Fruit fly (Drosophila melanogaster) whole organism, embryonic: ENCODE measurements around the gene CG15529.

Source experiments
- CG10267 ChIP-seq: fragments of 200-800 bp; sonication (Bioruptor generic); optimal IDR thresholded peaks from 2 replicates; lab custom pipeline; 2018; ENCODE audit warnings: missing biosample characterization, mild to moderate bottlenecking, missing genetic modification characterization, moderate library complexity
- CG10321 ChIP-seq: fragments of 200-800 bp; sonication (Bioruptor generic); IDR thresholded peaks from 2 replicates; pipeline ENCODE4 v1.3.6; 2022; ENCODE audit warnings: missing biosample characterization, missing genetic modification characterization
- CG11093 ChIP-seq: fragments of 200-800 bp; sonication (Bioruptor generic); IDR thresholded peaks from 3 replicates; pipeline ENCODE4 v1.3.6; 2022; ENCODE audit warnings: missing biosample characterization, missing genetic modification characterization
- CG15479 ChIP-seq: fragments of 200-800 bp; sonication (Bioruptor generic); optimal IDR thresholded peaks from 3 replicates; lab custom pipeline; 2019; ENCODE audit warnings: missing biosample characterization, mild to moderate bottlenecking, missing genetic modification characterization, moderate library complexity
- CG15514 ChIP-seq: fragments of 200-800 bp; sonication (Bioruptor generic); optimal IDR thresholded peaks from 3 replicates; lab custom pipeline; 2017; ENCODE audit warnings: missing biosample characterization, missing genetic modification characterization, mild to moderate bottlenecking, moderate library complexity, missing genetic modification reagents
- CG16815 ChIP-seq: fragments of 200-800 bp; sonication (Bioruptor generic); optimal IDR thresholded peaks from 3 replicates; lab custom pipeline; 2017; ENCODE audit warnings: missing biosample characterization, mild to moderate bottlenecking, missing genetic modification characterization
- CG17186 ChIP-seq: fragments of 200-800 bp; sonication (Bioruptor generic); optimal IDR thresholded peaks from 3 replicates; lab custom pipeline; 2017; ENCODE audit warnings: missing biosample characterization, missing genetic modification reagents, missing genetic modification characterization
- CG17361 ChIP-seq: fragments of 200-800 bp; sonication (Bioruptor generic); IDR thresholded peaks from 3 replicates; pipeline ENCODE4 v1.3.6; 2022; ENCODE audit warnings: missing biosample characterization, missing genetic modification characterization
- CG17802 ChIP-seq: fragments of 200-800 bp; sonication (Bioruptor generic); optimal IDR thresholded peaks from 2 replicates; lab custom pipeline; 2018; ENCODE audit warnings: missing biosample characterization, mild to moderate bottlenecking, missing genetic modification characterization, moderate library complexity
- CG18619 ChIP-seq: fragments of 200-800 bp; sonication (Bioruptor generic); optimal IDR thresholded peaks from 3 replicates; lab custom pipeline; 2017; ENCODE audit warnings: missing biosample characterization, mild to moderate bottlenecking, missing genetic modification characterization
- CG3163 ChIP-seq: fragments of 200-800 bp; sonication (Bioruptor generic); optimal IDR thresholded peaks from 3 replicates; lab custom pipeline; 2016; ENCODE audit warnings: missing biosample characterization, missing genetic modification characterization
- CG4730 ChIP-seq: fragments of 200-800 bp; sonication (Bioruptor generic); IDR thresholded peaks from 2 replicates; pipeline ENCODE4 v1.3.6; 2022; ENCODE audit warnings: missing biosample characterization, missing genetic modification characterization
- CG4854 ChIP-seq: fragments of 200-800 bp; sonication (Bioruptor generic); optimal IDR thresholded peaks from 2 replicates; lab custom pipeline; 2016; ENCODE audit warnings: missing biosample characterization, missing genetic modification characterization, inconsistent platforms
- CG6272 ChIP-seq: fragments of 200-800 bp; sonication (Bioruptor generic); IDR thresholded peaks from 2 replicates; pipeline ENCODE4 v1.3.6; 2022; ENCODE audit warnings: missing biosample characterization, missing genetic modification characterization
- CG6683 ChIP-seq: fragments of 200-800 bp; sonication (Bioruptor generic); optimal IDR thresholded peaks from 2 replicates; lab custom pipeline; 2017; ENCODE audit warnings: missing biosample characterization, mild to moderate bottlenecking, missing genetic modification characterization, missing genetic modification reagents
- CG9437 ChIP-seq: fragments of 200-800 bp; sonication (Bioruptor generic); optimal IDR thresholded peaks from 2 replicates; lab custom pipeline; 2018; ENCODE audit warnings: missing biosample characterization, mild to moderate bottlenecking, missing genetic modification characterization
- CG9797 ChIP-seq: fragments of 200-800 bp; sonication (Bioruptor generic); optimal IDR thresholded peaks from 3 replicates; lab custom pipeline; 2018; ENCODE audit warnings: missing biosample characterization, mild to moderate bottlenecking, missing genetic modification characterization
- Dp ChIP-seq: fragments of 200-800 bp; sonication (Bioruptor generic); optimal IDR thresholded peaks from 2 replicates; lab custom pipeline; 2018; ENCODE audit warnings: missing biosample characterization, mild to moderate bottlenecking, missing genetic modification characterization, moderate library complexity
- GATAe ChIP-seq: fragments of 200-800 bp; sonication (Bioruptor generic); conservative IDR thresholded peaks from 2 replicates; pipeline ENCODE4 v1.3.6; 2022; ENCODE audit warnings: missing biosample characterization, missing genetic modification characterization
- Hand ChIP-seq: fragments of 200-800 bp; sonication (Bioruptor generic); optimal IDR thresholded peaks from 2 replicates; lab custom pipeline; 2017; ENCODE audit warnings: mild to moderate bottlenecking, missing biosample characterization, missing genetic modification reagents, missing genetic modification characterization
- Hmx ChIP-seq: fragments of 200-800 bp; sonication (Bioruptor generic); optimal IDR thresholded peaks from 2 replicates; lab custom pipeline; 2016; ENCODE audit warnings: missing biosample characterization, missing genetic modification characterization
- Hr39 ChIP-seq: fragments of >200 bp; optimal IDR thresholded peaks from 2 replicates; lab custom pipeline; 2017
- MBD-R2 ChIP-seq: fragments of 200-800 bp; sonication (Bioruptor generic); IDR thresholded peaks from 2 replicates; pipeline ENCODE4 v1.3.6; 2022; ENCODE audit warnings: missing biosample characterization, missing genetic modification characterization
- MESR4 ChIP-seq: fragments of 200-800 bp; sonication (Bioruptor generic); optimal IDR thresholded peaks from 2 replicates; lab custom pipeline; 2018; ENCODE audit warnings: missing biosample characterization, mild to moderate bottlenecking, missing genetic modification characterization, moderate library complexity
- Mad ChIP-seq: fragments of 200-800 bp; sonication (Bioruptor generic); optimal IDR thresholded peaks from 2 replicates; lab custom pipeline; 2016; ENCODE audit warnings: missing biosample characterization, missing genetic modification characterization
- Med ChIP-seq: fragments of 200-800 bp; sonication (Bioruptor generic); peaks from one replicate; lab custom pipeline; 2016; ENCODE audit warnings: missing biosample characterization, missing genetic modification characterization, mild to moderate bottlenecking, inconsistent platforms, moderate library complexity
- Mrtf ChIP-seq: fragments of 200-800 bp; sonication (Bioruptor generic); IDR thresholded peaks from 3 replicates; pipeline ENCODE4 v1.3.6; 2022; ENCODE audit warnings: missing biosample characterization, missing genetic modification characterization
- Myb ChIP-seq: fragments of 200-800 bp; sonication (Bioruptor generic); optimal IDR thresholded peaks from 2 replicates; lab custom pipeline; 2016; ENCODE audit warnings: missing biosample characterization, missing genetic modification characterization
- Nf-YC ChIP-seq: fragments of 200-800 bp; optimal IDR thresholded peaks from 3 replicates; lab custom pipeline; 2019; ENCODE audit warnings: missing biosample characterization, mild to moderate bottlenecking, missing genetic modification characterization, moderate library complexity
- Scr ChIP-seq: fragments of 200-800 bp; sonication (Bioruptor generic); IDR thresholded peaks from 2 replicates; pipeline ENCODE4 v1.3.6; 2022; ENCODE audit warnings: missing biosample characterization, missing genetic modification characterization; ENCODE audit not compliant: partially characterized antibody
- Six4 ChIP-seq: fragments of 200-800 bp; sonication (Bioruptor generic); optimal IDR thresholded peaks from 2 replicates; lab custom pipeline; 2016; ENCODE audit warnings: missing biosample characterization, missing genetic modification characterization
- Taf1 ChIP-seq: fragments of 200-800 bp; sonication (Bioruptor generic); IDR thresholded peaks from 2 replicates; pipeline ENCODE4 v1.3.6; 2022; ENCODE audit warnings: missing biosample characterization, missing genetic modification characterization
- Tbp ChIP-seq: fragments of >200 bp; optimal IDR thresholded peaks from 2 replicates; lab custom pipeline; 2018; ENCODE audit warnings: missing biosample characterization, missing genetic modification characterization
- Xbp1 ChIP-seq: fragments of 200-800 bp; sonication (Bioruptor generic); optimal IDR thresholded peaks from 3 replicates; lab custom pipeline; 2016; ENCODE audit warnings: missing biosample characterization, mild to moderate bottlenecking, missing genetic modification characterization
- amos ChIP-seq: fragments of 200-800 bp; sonication (Bioruptor generic); IDR thresholded peaks from 2 replicates; pipeline ENCODE4 v1.3.6; 2022; ENCODE audit warnings: missing biosample characterization, missing genetic modification characterization; ENCODE audit not compliant: partially characterized antibody
- chif ChIP-seq, 2 experiments: fragments of 200-800 bp; sonication (Bioruptor generic); optimal IDR thresholded peaks; 3 replicates each; lab custom pipeline; 2016; ENCODE audit warnings: missing biosample characterization in 2 of 2, missing genetic modification characterization in 2 of 2
- chn ChIP-seq: fragments of 200-800 bp; sonication (Bioruptor generic); optimal IDR thresholded peaks from 2 replicates; lab custom pipeline; 2016; ENCODE audit warnings: missing biosample characterization, missing genetic modification characterization
- crol ChIP-seq: fragments of 200-800 bp; sonication (Bioruptor generic); IDR thresholded peaks from 2 replicates; pipeline ENCODE4 v1.3.6; 2022; ENCODE audit warnings: missing biosample characterization, missing genetic modification characterization
- crp ChIP-seq, 2 experiments: fragments of 200-800 bp; sonication (Bioruptor generic); optimal IDR thresholded peaks; 2 replicates in 1 of 2; 3 replicates in 1 of 2; lab custom pipeline; 2017; ENCODE audit warnings: missing biosample characterization in 2 of 2, missing genetic modification characterization in 2 of 2, mild to moderate bottlenecking in 1 of 2, moderate library complexity in 1 of 2
- da ChIP-seq: fragments of 200-800 bp; sonication (Bioruptor generic); optimal IDR thresholded peaks from 2 replicates; lab custom pipeline; 2016; ENCODE audit warnings: missing biosample characterization, missing genetic modification characterization
- danr ChIP-seq: fragments of 200-800 bp; sonication (Bioruptor generic); IDR thresholded peaks from 2 replicates; pipeline ENCODE4 v1.3.6; 2022; ENCODE audit warnings: missing biosample characterization, missing genetic modification characterization
- hbn ChIP-seq: fragments of 200-800 bp; sonication (Bioruptor generic); IDR thresholded peaks from 2 replicates; pipeline ENCODE4 v1.3.6; 2022; ENCODE audit warnings: missing biosample characterization, missing genetic modification characterization; ENCODE audit not compliant: partially characterized antibody
- hkb ChIP-seq, 2 experiments: fragments of 200-800 bp in 1 of 2; fragments of >200 bp in 1 of 2; sonication (Bioruptor generic) in 1 of 2; IDR thresholded peaks in 1 of 2; optimal IDR thresholded peaks in 1 of 2; 2 replicates each; pipeline versions ENCODE4 v1.3.6 to Lab custom; 2017 to 2022; ENCODE audit warnings: missing biosample characterization in 1 of 2, missing genetic modification characterization in 1 of 2
- pb ChIP-seq: fragments of 200-800 bp; sonication (Bioruptor generic); optimal IDR thresholded peaks from 3 replicates; lab custom pipeline; 2016; ENCODE audit warnings: missing biosample characterization, missing genetic modification characterization
- row ChIP-seq: fragments of 200-800 bp; sonication (Bioruptor generic); IDR thresholded peaks from 3 replicates; pipeline ENCODE4 v1.3.6; 2022; ENCODE audit warnings: missing biosample characterization, missing genetic modification characterization
- salm ChIP-seq: fragments of 200-800 bp; sonication (Bioruptor generic); optimal IDR thresholded peaks from 2 replicates; lab custom pipeline; 2018; ENCODE audit warnings: missing biosample characterization, mild to moderate bottlenecking, missing genetic modification characterization
- sens ChIP-seq: fragments of 200-800 bp; sonication (Bioruptor generic); peaks from one replicate; lab custom pipeline; 2016; ENCODE audit warnings: missing biosample characterization, missing genetic modification characterization
- stwl ChIP-seq: fragments of 200-800 bp; sonication (Bioruptor generic); optimal IDR thresholded peaks from 3 replicates; lab custom pipeline; 2018; ENCODE audit warnings: missing biosample characterization, mild to moderate bottlenecking, missing genetic modification characterization, moderate library complexity
- trem ChIP-seq: fragments of 200-800 bp; optimal IDR thresholded peaks from 3 replicates; lab custom pipeline; 2019; ENCODE audit warnings: missing biosample characterization, mild to moderate bottlenecking, missing genetic modification characterization, moderate library complexity
- trh ChIP-seq: fragments of 200-800 bp; sonication (Bioruptor generic); optimal IDR thresholded peaks from 2 replicates; lab custom pipeline; 2016; ENCODE audit warnings: missing biosample characterization, missing genetic modification characterization
- yki ChIP-seq: fragments of >200 bp; optimal IDR thresholded peaks from 3 replicates; lab custom pipeline; 2018

The CG15529 gene

DNA sequence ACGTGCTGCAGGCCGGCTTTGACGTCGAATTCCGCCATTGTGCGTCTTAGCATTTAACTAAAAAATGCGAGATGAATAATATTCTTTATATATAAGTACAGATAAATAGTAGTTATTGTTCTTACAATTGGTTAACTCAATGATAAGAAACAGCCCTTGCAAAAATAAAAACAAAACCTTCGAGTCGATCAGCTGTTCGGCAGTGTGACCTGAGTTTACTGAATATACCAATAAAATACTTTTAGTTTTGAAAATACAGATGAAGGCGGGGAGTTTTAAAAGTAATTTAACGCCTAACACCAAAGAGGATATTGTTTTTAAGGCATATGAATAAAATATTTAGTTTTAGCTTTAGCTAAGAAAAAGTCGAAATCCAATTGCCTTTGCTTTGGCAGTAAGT, 25.6 kb downstream of the CG15529 start, which contains the start of the genes CG1983 and CG15530 (continued):
- no peak for TF ChIP-seq Xbp1 (GFP tag; lab: Kevin White, UChicago)
- no peak for TF ChIP-seq CG4730 (GFP tag; lab: Robert Waterston, UW)
- TF ChIP-seq chif (GFP tag; optimal IDR thresholded peaks at IDR 0.05; lab: Kevin White, UChicago): no peak
- TF ChIP-seq Nf-YC (tag; lab: Kevin White, UChicago): no peak
- no peak for TF ChIP-seq trh (GFP tag; lab: Kevin White, UChicago)
- TF ChIP-seq CG10267: no peak
- peak; percentile 50 for TF ChIP-seq CG9797 (GFP tag; lab: Kevin White, UChicago)
- no peak for TF ChIP-seq yki (lab: Kevin White, UChicago)
- TF ChIP-seq crp (GFP tag; optimal IDR thresholded peaks at IDR 0.05; lab: Kevin White, UChicago): peak; percentile 36 to 89
- TF ChIP-seq chn: no peak
- TF ChIP-seq da: no peak
- peak; percentile 44 for TF ChIP-seq sens (GFP tag; lab: Kevin White, UChicago)
- no peak for TF ChIP-seq CG6272
- no peak for TF ChIP-seq salm
- TF ChIP-seq Mad (GFP tag; lab: Kevin White, UChicago): no peak
- TF ChIP-seq Myb (GFP tag; lab: Kevin White, UChicago): peak; percentile 47
- no peak for TF ChIP-seq CG6683
- TF ChIP-seq MESR4 (GFP tag; lab: Kevin White, UChicago): peak; percentile 7
- no peak for TF ChIP-seq CG3163 (GFP tag; lab: Kevin White, UChicago)
- peak; percentile 30 for TF ChIP-seq stwl (tag; lab: Kevin White, UChicago)
- peak; percentile 80 for TF ChIP-seq Dp (GFP tag; lab: Kevin White, UChicago)
- TF ChIP-seq trem (tag; lab: Kevin White, UChicago): peak; percentile 94
- 0 out of 2 replicates have a peak, but pooled peaks have one; percentile 27 for TF ChIP-seq hbn
- TF ChIP-seq danr (GFP tag; lab: Robert Waterston, UW): no peak
- no peak for TF ChIP-seq CG4854 (GFP tag; lab: Kevin White, UChicago)
- TF ChIP-seq MBD-R2 (GFP tag; lab: Robert Waterston, UW): peak; percentile 64

DNA sequence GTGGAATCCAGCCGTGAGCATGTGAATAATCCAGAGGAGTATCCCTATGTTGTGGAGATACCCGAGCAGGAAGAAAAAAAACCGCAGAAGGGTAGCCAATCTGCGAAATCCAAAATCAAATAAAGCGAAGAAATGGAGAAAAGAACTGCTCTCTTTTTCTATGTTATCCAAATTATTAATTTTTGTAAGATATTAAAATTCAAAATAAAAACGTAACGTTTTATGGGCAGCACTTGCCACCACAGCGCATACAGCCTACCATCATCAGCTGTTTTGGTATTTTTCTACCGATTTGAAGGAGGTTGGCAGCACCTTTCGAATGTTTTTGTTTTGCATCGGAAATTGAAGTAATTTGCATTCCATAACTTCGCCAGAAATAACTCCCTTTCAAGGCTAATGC, 28.1 kb downstream of the CG15529 start, which contains the start of gene Bet5:
Bet5 (plus strand) TSS at position 299 of the 400 bp plus-strand sequence.
- TF ChIP-seq Hr39 (no peak), Scr (GFP tag; lab: Robert Waterston, UW) (0 out of 2 replicates have a peak, but pooled peaks have one; percentile 18), Taf1 (no peak), Tbp (GFP tag; lab: Kevin White, UChicago) (no peak), CG15514 (peak; percentile 16), crol (GFP tag; lab: Robert Waterston, UW) (no peak), hbn (no peak; the same call in 1 of the 2 replicates), row (GFP tag; lab: Robert Waterston, UW) (0 out of 3 replicates have a peak, but pooled peaks have one; percentile 8), CG9437 (GFP tag; lab: Kevin White, UChicago) (peak; percentile 87), hkb (optimal IDR thresholded peaks at IDR 0.05; lab: Kevin White, UChicago) (peak; percentile 7), hkb (GFP tag; IDR thresholded peaks at IDR 0.05; lab: Robert Waterston, UW) (no peak), CG15479 (GFP tag; lab: Kevin White, UChicago) (no peak), Hand (GFP tag; lab: Kevin White, UChicago) (no peak), amos (GFP tag; lab: Robert Waterston, UW) (0 out of 2 replicates have a peak, but pooled peaks have one; percentile 12), CG16815 (GFP tag; lab: Kevin White, UChicago) (no peak), CG11093 (GFP tag; lab: Robert Waterston, UW) (no peak), CG17802 (tag; lab: Kevin White, UChicago) (no peak), Mrtf (GFP tag; lab: Robert Waterston, UW) (no peak), pb (GFP tag; lab: Kevin White, UChicago) (no peak), GATAe (GFP tag; lab: Robert Waterston, UW) (no peak), CG17186 (peak; percentile 29), Med (GFP tag; lab: Kevin White, UChicago) (peak; percentile 12), CG10321 (GFP tag; lab: Robert Waterston, UW) (no peak), Hmx (GFP tag; lab: Kevin White, UChicago) (no peak), CG17361 (GFP tag; lab: Robert Waterston, UW) (no peak), sens (GFP tag; lab: Kevin White, UChicago) (peak; percentile 5), crp (GFP tag; optimal IDR thresholded peaks at IDR 0.05; lab: Kevin White, UChicago) (peak; percentile 91 to 95), CG18619 (GFP tag; lab: Kevin White, UChicago) (no peak), Six4 (GFP tag; lab: Kevin White, UChicago) (no peak)
